Fruit fly (Drosophila melanogaster) whole organism, embryonic: ENCODE measurements around the gene Cdc6.

Source experiments
- BEAF-32 ChIP-seq: fragments of 200-800 bp; sonication (Bioruptor generic); optimal IDR thresholded peaks from 3 replicates; lab custom pipeline; 2017; ENCODE audit warnings: missing biosample characterization, missing genetic modification characterization, mild to moderate bottlenecking, moderate library complexity, missing genetic modification reagents
- C15 ChIP-seq: fragments of 200-800 bp; sonication (Bioruptor generic); IDR thresholded peaks from 3 replicates; pipeline ENCODE4 v1.3.6; 2022; ENCODE audit warnings: missing biosample characterization, missing genetic modification characterization
- CG10321 ChIP-seq: fragments of 200-800 bp; sonication (Bioruptor generic); IDR thresholded peaks from 2 replicates; pipeline ENCODE4 v1.3.6; 2022; ENCODE audit warnings: missing biosample characterization, missing genetic modification characterization
- CG11398 ChIP-seq: fragments of 200-800 bp; sonication (Bioruptor generic); optimal IDR thresholded peaks from 2 replicates; lab custom pipeline; 2016; ENCODE audit warnings: missing biosample characterization, missing genetic modification characterization
- CG12219 ChIP-seq: fragments of 200-800 bp; sonication (Bioruptor generic); optimal IDR thresholded peaks from 3 replicates; lab custom pipeline; 2018; ENCODE audit warnings: missing biosample characterization, mild to moderate bottlenecking, missing genetic modification characterization
- CG12659 ChIP-seq: fragments of 200-800 bp; sonication (Bioruptor generic); optimal IDR thresholded peaks from 3 replicates; lab custom pipeline; 2017; ENCODE audit warnings: mild to moderate bottlenecking, missing biosample characterization, missing genetic modification reagents, missing genetic modification characterization
- CG13287 ChIP-seq: fragments of 200-800 bp; sonication (Bioruptor generic); IDR thresholded peaks from 2 replicates; pipeline ENCODE4 v1.3.6; 2022; ENCODE audit warnings: missing biosample characterization, missing genetic modification characterization; ENCODE audit not compliant: partially characterized antibody
- CG13424 ChIP-seq: fragments of 200-800 bp; sonication (Bioruptor generic); optimal IDR thresholded peaks from 2 replicates; lab custom pipeline; 2019; ENCODE audit warnings: missing biosample characterization, mild to moderate bottlenecking, missing genetic modification characterization, moderate library complexity
- CG13624 ChIP-seq: fragments of 200-800 bp; sonication (Bioruptor generic); optimal IDR thresholded peaks from 2 replicates; lab custom pipeline; 2016; ENCODE audit warnings: missing biosample characterization, missing genetic modification characterization
- CG15073 ChIP-seq: fragments of 200-800 bp; sonication (Bioruptor generic); optimal IDR thresholded peaks from 2 replicates; lab custom pipeline; 2016; ENCODE audit warnings: missing biosample characterization, missing genetic modification characterization
- CG15269 ChIP-seq: fragments of 200-800 bp; sonication (Bioruptor generic); optimal IDR thresholded peaks from 2 replicates; lab custom pipeline; 2018; ENCODE audit warnings: missing biosample characterization, mild to moderate bottlenecking, missing genetic modification characterization, moderate library complexity
- CG17359 ChIP-seq: fragments of 200-800 bp; sonication (Bioruptor generic); optimal IDR thresholded peaks from 3 replicates; lab custom pipeline; 2018; ENCODE audit warnings: missing biosample characterization, mild to moderate bottlenecking, missing genetic modification characterization, moderate library complexity
- CG17802 ChIP-seq: fragments of 200-800 bp; sonication (Bioruptor generic); optimal IDR thresholded peaks from 2 replicates; lab custom pipeline; 2018; ENCODE audit warnings: missing biosample characterization, mild to moderate bottlenecking, missing genetic modification characterization, moderate library complexity
- CG17829 ChIP-seq: fragments of 200-800 bp; optimal IDR thresholded peaks from 2 replicates; lab custom pipeline; 2019; ENCODE audit warnings: missing biosample characterization, mild to moderate bottlenecking, missing genetic modification characterization, moderate library complexity
- CG2129 ChIP-seq: fragments of 200-800 bp; sonication (Bioruptor generic); IDR thresholded peaks from 2 replicates; pipeline ENCODE4 v1.3.6; 2022; ENCODE audit warnings: missing biosample characterization, missing genetic modification characterization; ENCODE audit not compliant: partially characterized antibody
- CG32532 ChIP-seq: fragments of 200-800 bp; sonication (Bioruptor generic); IDR thresholded peaks from 2 replicates; pipeline ENCODE4 v1.3.6; 2022; ENCODE audit warnings: missing biosample characterization, missing genetic modification characterization
- CG33557 ChIP-seq: fragments of 200-800 bp; sonication (Bioruptor generic); optimal IDR thresholded peaks from 2 replicates; lab custom pipeline; 2019; ENCODE audit warnings: missing biosample characterization, mild to moderate bottlenecking, missing genetic modification characterization, moderate library complexity
- CG3847 ChIP-seq: fragments of 200-800 bp; sonication (Bioruptor generic); IDR thresholded peaks from 2 replicates; pipeline ENCODE4 v1.3.6; 2022; ENCODE audit warnings: missing biosample characterization, missing genetic modification characterization
- CG3995 ChIP-seq: fragments of 200-800 bp; sonication (Bioruptor generic); optimal IDR thresholded peaks from 3 replicates; lab custom pipeline; 2016; ENCODE audit warnings: missing biosample characterization, missing genetic modification characterization
- CG6175 ChIP-seq: fragments of 200-800 bp; sonication (Bioruptor generic); IDR thresholded peaks from 3 replicates; pipeline ENCODE4 v1.3.6; 2022; ENCODE audit warnings: missing biosample characterization, missing genetic modification characterization
- CG8281 ChIP-seq: fragments of 200-800 bp; sonication (Bioruptor generic); optimal IDR thresholded peaks from 2 replicates; lab custom pipeline; 2018; ENCODE audit warnings: missing biosample characterization, mild to moderate bottlenecking, missing genetic modification characterization, moderate library complexity
- Dbx ChIP-seq: fragments of 200-800 bp; sonication (Bioruptor generic); IDR thresholded peaks from 3 replicates; pipeline ENCODE4 v1.3.6; 2022; ENCODE audit warnings: missing biosample characterization, missing genetic modification characterization
- Deaf1 ChIP-seq: fragments of 200-800 bp; optimal IDR thresholded peaks from 3 replicates; lab custom pipeline; 2019; ENCODE audit warnings: missing biosample characterization, mild to moderate bottlenecking, missing genetic modification characterization, moderate library complexity
- Dref ChIP-seq: fragments of 200-800 bp; sonication (Bioruptor generic); IDR thresholded peaks from 2 replicates; pipeline ENCODE4 v1.3.6; 2022; ENCODE audit warnings: missing biosample characterization, missing genetic modification characterization
- Ets97D ChIP-seq: fragments of 200-800 bp; sonication (Bioruptor generic); optimal IDR thresholded peaks from 3 replicates; lab custom pipeline; 2016; ENCODE audit warnings: missing biosample characterization, missing genetic modification characterization
- Hr39 ChIP-seq: fragments of >200 bp; optimal IDR thresholded peaks from 2 replicates; lab custom pipeline; 2017
- Hr51 ChIP-seq, 2 experiments: fragments of 200-800 bp; sonication (Bioruptor generic); optimal IDR thresholded peaks; 2 replicates in 1 of 2; 3 replicates in 1 of 2; lab custom pipeline; 2016 to 2018; ENCODE audit warnings: missing biosample characterization in 2 of 2, missing genetic modification characterization in 2 of 2, mild to moderate bottlenecking in 1 of 2, moderate library complexity in 1 of 2
- Hsf ChIP-seq: fragments of 200-800 bp; sonication (Bioruptor generic); optimal IDR thresholded peaks from 3 replicates; lab custom pipeline; 2016; ENCODE audit warnings: missing biosample characterization, missing genetic modification characterization
- Lhr ChIP-seq: fragments of 200-800 bp; sonication (Bioruptor generic); optimal IDR thresholded peaks from 3 replicates; lab custom pipeline; 2017; ENCODE audit warnings: mild to moderate bottlenecking, missing biosample characterization, missing genetic modification reagents, missing genetic modification characterization
- Myb ChIP-seq: fragments of 200-800 bp; sonication (Bioruptor generic); optimal IDR thresholded peaks from 2 replicates; lab custom pipeline; 2016; ENCODE audit warnings: missing biosample characterization, missing genetic modification characterization
- Neu2 ChIP-seq: fragments of 200-800 bp; sonication (Bioruptor generic); optimal IDR thresholded peaks from 3 replicates; lab custom pipeline; 2016; ENCODE audit warnings: missing biosample characterization, missing genetic modification characterization, borderline replicate concordance
- Poxn ChIP-seq: fragments of 200-800 bp; sonication (Bioruptor generic); IDR thresholded peaks from 2 replicates; pipeline ENCODE4 v1.3.6; 2022; ENCODE audit warnings: missing biosample characterization, missing genetic modification characterization
- Rfx ChIP-seq: fragments of 200-800 bp; sonication (Bioruptor generic); IDR thresholded peaks from 2 replicates; pipeline ENCODE4 v1.3.6; 2022; ENCODE audit warnings: missing biosample characterization, missing genetic modification characterization
- Side ChIP-seq: fragments of 200-800 bp; sonication (Bioruptor generic); optimal IDR thresholded peaks from 2 replicates; lab custom pipeline; 2016; ENCODE audit warnings: missing biosample characterization, missing genetic modification characterization
- Spps ChIP-seq: fragments of 200-800 bp; sonication (Bioruptor generic); optimal IDR thresholded peaks from 2 replicates; lab custom pipeline; 2018; ENCODE audit warnings: missing biosample characterization, mild to moderate bottlenecking, missing genetic modification characterization
- Sry-β ChIP-seq: fragments of 200-800 bp; sonication (Bioruptor generic); optimal IDR thresholded peaks from 2 replicates; lab custom pipeline; 2018; ENCODE audit warnings: missing biosample characterization, mild to moderate bottlenecking, missing genetic modification characterization, moderate library complexity
- Taf1 ChIP-seq: fragments of 200-800 bp; sonication (Bioruptor generic); IDR thresholded peaks from 2 replicates; pipeline ENCODE4 v1.3.6; 2022; ENCODE audit warnings: missing biosample characterization, missing genetic modification characterization
- ac ChIP-seq: fragments of 200-800 bp; sonication (Bioruptor generic); optimal IDR thresholded peaks from 3 replicates; lab custom pipeline; 2017; ENCODE audit warnings: missing biosample characterization, mild to moderate bottlenecking, missing genetic modification characterization
- ase ChIP-seq: fragments of 200-800 bp; sonication (Bioruptor generic); IDR thresholded peaks from 3 replicates; pipeline ENCODE4 v1.3.6; 2022; ENCODE audit warnings: missing biosample characterization, missing genetic modification characterization
- ash1 ChIP-seq: fragments of 200-800 bp; sonication (Bioruptor generic); optimal IDR thresholded peaks from 2 replicates; lab custom pipeline; 2018; ENCODE audit warnings: missing biosample characterization, mild to moderate bottlenecking, missing genetic modification characterization
- bsh ChIP-seq, 2 experiments: fragments of 200-800 bp; sonication (Bioruptor generic); optimal IDR thresholded peaks; 2 replicates each; lab custom pipeline; 2017 to 2018; ENCODE audit warnings: mild to moderate bottlenecking in 2 of 2, missing biosample characterization in 2 of 2, missing genetic modification characterization in 2 of 2, moderate library complexity in 1 of 2
- ham ChIP-seq: fragments of 200-800 bp; sonication (Bioruptor generic); IDR thresholded peaks from 2 replicates; pipeline ENCODE4 v1.3.6; 2022; ENCODE audit warnings: missing biosample characterization, missing genetic modification characterization
- jing ChIP-seq: fragments of 200-800 bp; sonication (Bioruptor generic); optimal IDR thresholded peaks from 2 replicates; lab custom pipeline; 2018; ENCODE audit warnings: missing biosample characterization, mild to moderate bottlenecking, missing genetic modification characterization
- nom ChIP-seq: fragments of 200-800 bp; sonication (Bioruptor generic); optimal IDR thresholded peaks from 2 replicates; lab custom pipeline; 2017; ENCODE audit warnings: missing biosample characterization, missing genetic modification characterization, mild to moderate bottlenecking, moderate library complexity, missing genetic modification reagents
- oc ChIP-seq: fragments of 200-800 bp; sonication (Bioruptor generic); optimal IDR thresholded peaks from 2 replicates; lab custom pipeline; 2018; ENCODE audit warnings: missing biosample characterization, mild to moderate bottlenecking, missing genetic modification characterization, moderate library complexity
- p53 ChIP-seq: fragments of 200-800 bp; sonication (Bioruptor generic); optimal IDR thresholded peaks from 2 replicates; lab custom pipeline; 2016; ENCODE audit warnings: missing biosample characterization, missing genetic modification characterization
- pb ChIP-seq: fragments of 200-800 bp; sonication (Bioruptor generic); optimal IDR thresholded peaks from 3 replicates; lab custom pipeline; 2016; ENCODE audit warnings: missing biosample characterization, missing genetic modification characterization
- sima ChIP-seq: fragments of 200-800 bp; sonication (Bioruptor generic); optimal IDR thresholded peaks from 2 replicates; lab custom pipeline; 2016; ENCODE audit warnings: missing biosample characterization, missing genetic modification characterization
- tio ChIP-seq: fragments of 200-800 bp; sonication (Bioruptor generic); optimal IDR thresholded peaks from 2 replicates; lab custom pipeline; 2017; ENCODE audit warnings: missing biosample characterization, missing genetic modification characterization, inconsistent platforms

Cdc6 gene

dm6 chr3L:8627839-8628827, 5.7 kb downstream of the Cdc6 start (continued):
- no peak for TF ChIP-seq CG3847 (GFP tag; lab: Robert Waterston, UW)
- TF ChIP-seq ham: no peak
- TF ChIP-seq CG11398 (GFP tag; lab: Kevin White, UChicago): no peak
- no peak for TF ChIP-seq CG17802 (tag; lab: Kevin White, UChicago)
- no peak for TF ChIP-seq CG12219 (GFP tag; lab: Kevin White, UChicago)
- TF ChIP-seq C15 (GFP tag; lab: Robert Waterston, UW): no peak
- no peak for TF ChIP-seq Hsf (GFP tag; lab: Kevin White, UChicago)
- peak; percentile 37 for TF ChIP-seq Lhr (GFP tag; lab: Kevin White, UChicago)
- no peak for TF ChIP-seq Spps (tag; lab: Kevin White, UChicago)
- TF ChIP-seq Ets97D (GFP tag; lab: Kevin White, UChicago): no peak
- no peak for TF ChIP-seq CG32532 (GFP tag; lab: Robert Waterston, UW)
- TF ChIP-seq Dref (GFP tag; lab: Robert Waterston, UW): no peak
- TF ChIP-seq bsh (GFP tag; optimal IDR thresholded peaks at IDR 0.05; lab: Kevin White, UChicago): no peak
- no peak for TF ChIP-seq CG17829 (tag; lab: Kevin White, UChicago)
- no peak for TF ChIP-seq ac
- no peak for TF ChIP-seq CG10321 (GFP tag; lab: Robert Waterston, UW)
- TF ChIP-seq ash1 (GFP tag; lab: Kevin White, UChicago): no peak
- TF ChIP-seq Poxn (GFP tag; lab: Robert Waterston, UW): no peak
- TF ChIP-seq Myb (GFP tag; lab: Kevin White, UChicago): peak; percentile 46
- TF ChIP-seq Rfx (GFP tag; lab: Robert Waterston, UW): no peak
- TF ChIP-seq Hr51 (GFP tag; optimal IDR thresholded peaks at IDR 0.05; lab: Kevin White, UChicago): no peak
- no peak for TF ChIP-seq Neu2
- no peak for TF ChIP-seq pb (GFP tag; lab: Kevin White, UChicago)
- TF ChIP-seq Hr39 (lab: Kevin White, UChicago): no peak
- no peak for TF ChIP-seq CG13624
- no peak for TF ChIP-seq p53 (GFP tag; lab: Kevin White, UChicago)
- no peak for TF ChIP-seq CG13287 (GFP tag; lab: Robert Waterston, UW)
- TF ChIP-seq ase (GFP tag; lab: Robert Waterston, UW): no peak
- TF ChIP-seq CG6175 (GFP tag; lab: Robert Waterston, UW): 0 out of 3 replicates have a peak, but pooled peaks have one; percentile 67
- no peak for TF ChIP-seq CG17359
- TF ChIP-seq tio: no peak
- no peak for TF ChIP-seq Dbx
- TF ChIP-seq Sry-β: no peak
- no peak for TF ChIP-seq CG12659
- TF ChIP-seq CG3995 (GFP tag; lab: Kevin White, UChicago): no peak
- TF ChIP-seq Side (GFP tag; lab: Kevin White, UChicago): no peak
- no peak for TF ChIP-seq sima
- TF ChIP-seq CG15073: no peak
- TF ChIP-seq CG2129: no peak
- TF ChIP-seq Taf1 (GFP tag; lab: Robert Waterston, UW): no peak
- no peak for TF ChIP-seq CG33557 (GFP tag; lab: Kevin White, UChicago)
- TF ChIP-seq CG8281 (tag; lab: Kevin White, UChicago): peak; percentile 1
- TF ChIP-seq CG13424 (tag; lab: Kevin White, UChicago): no peak
- TF ChIP-seq BEAF-32: no peak
- TF ChIP-seq jing (GFP tag; lab: Kevin White, UChicago): no peak
- peak; percentile 28 for TF ChIP-seq Deaf1
- no peak for TF ChIP-seq oc
- TF ChIP-seq nom (GFP tag; lab: Kevin White, UChicago): no peak
- TF ChIP-seq CG15269: no peak
